Fruit fly (Drosophila melanogaster) whole organism, wandering third instar larva: Measurements from ENCODE around the gene RpS4.

ENCODE experiments used
- Abd-B ChIP-seq: fragments of >200 bp; optimal IDR thresholded peaks from 2 replicates; lab custom pipeline; 2017; ENCODE audit warnings: missing biosample characterization, missing genetic modification characterization
- CG9705 ChIP-seq: fragments of 200-800 bp; sonication (Bioruptor generic); optimal IDR thresholded peaks from 2 replicates; lab custom pipeline; 2018; ENCODE audit warnings: missing biosample characterization, mild to moderate bottlenecking, missing genetic modification characterization
- CrebA ChIP-seq: fragments of 200-800 bp; sonication (Bioruptor generic); optimal IDR thresholded peaks from 2 replicates; lab custom pipeline; 2016; ENCODE audit warnings: missing biosample characterization, mild to moderate bottlenecking, missing genetic modification characterization, borderline replicate concordance
- GATAd ChIP-seq: sonication (Bioruptor generic); optimal IDR thresholded peaks from 2 replicates; lab custom pipeline; 2016; ENCODE audit warnings: missing biosample characterization, missing genetic modification characterization
- HLH106 ChIP-seq: fragments of 200-800 bp; optimal IDR thresholded peaks from 3 replicates; lab custom pipeline; 2019; ENCODE audit warnings: missing biosample characterization, mild to moderate bottlenecking, missing genetic modification characterization, moderate library complexity
- Hnf4 ChIP-seq: fragments of 200-800 bp; sonication (Bioruptor generic); optimal IDR thresholded peaks from 2 replicates; lab custom pipeline; 2016; ENCODE audit warnings: missing biosample characterization, mild to moderate bottlenecking, missing genetic modification characterization
- Hr78 ChIP-seq: fragments of >200 bp; optimal IDR thresholded peaks from 2 replicates; lab custom pipeline; 2017; ENCODE audit warnings: missing biosample characterization, missing genetic modification characterization
- Hr83 ChIP-seq: fragments of 200-300 bp; sonication (Bioruptor generic); optimal IDR thresholded peaks from 2 replicates; lab custom pipeline; 2016; ENCODE audit warnings: missing biosample characterization, mild to moderate bottlenecking, missing genetic modification characterization, moderate library complexity; ENCODE audit not compliant: poor library complexity, severe bottlenecking
- Jra ChIP-seq: sonication (Bioruptor generic); optimal IDR thresholded peaks from 2 replicates; lab custom pipeline; 2016; ENCODE audit warnings: missing biosample characterization, missing genetic modification characterization
- N ChIP-seq: fragments of >200 bp; optimal IDR thresholded peaks from 2 replicates; lab custom pipeline; 2018; ENCODE audit warnings: missing biosample characterization, missing external identifiers, missing genetic modification characterization
- OdsH ChIP-seq: fragments of 200-800 bp; sonication (Bioruptor generic); optimal IDR thresholded peaks from 2 replicates; lab custom pipeline; 2016; ENCODE audit warnings: missing biosample characterization, mild to moderate bottlenecking, missing genetic modification characterization
- Rel ChIP-seq, 2 experiments: fragments of 200-800 bp; sonication (Bioruptor generic) in 1 of 2; optimal IDR thresholded peaks; 2 replicates in 1 of 2; 3 replicates in 1 of 2; lab custom pipeline; 2016 to 2019; ENCODE audit warnings: mild to moderate bottlenecking in 2 of 2, missing biosample characterization in 2 of 2, missing genetic modification characterization in 2 of 2, moderate library complexity in 1 of 2
- Sp1 ChIP-seq: fragments of 200-800 bp; sonication (Bioruptor generic); optimal IDR thresholded peaks from 3 replicates; lab custom pipeline; 2019; ENCODE audit warnings: missing biosample characterization, mild to moderate bottlenecking, missing genetic modification characterization, moderate library complexity
- Vsx2 ChIP-seq: fragments of 200-300, 225-300 bp; sonication (Bioruptor generic); optimal IDR thresholded peaks from 2 replicates; lab custom pipeline; 2018; ENCODE audit warnings: missing biosample characterization, missing genetic modification characterization; ENCODE audit not compliant: partially characterized antibody
- brk ChIP-seq: fragments of 200-800 bp; sonication (Bioruptor generic); optimal IDR thresholded peaks from 2 replicates; lab custom pipeline; 2016; ENCODE audit warnings: missing biosample characterization, mild to moderate bottlenecking, missing genetic modification characterization
- dl ChIP-seq, 2 experiments: fragments of 175-275, 200-275 bp in 1 of 2; fragments of 200-275 bp in 1 of 2; sonication (Bioruptor generic); optimal IDR thresholded peaks; lab custom pipeline; 2018; ENCODE audit warnings: mild to moderate bottlenecking in 2 of 2, missing biosample characterization in 2 of 2, missing genetic modification characterization in 2 of 2, moderate library complexity in 2 of 2; ENCODE audit not compliant: partially characterized antibody in 2 of 2, insufficient read depth in 1 of 2
- dsf ChIP-seq: sonication (Bioruptor generic); optimal IDR thresholded peaks from 2 replicates; lab custom pipeline; 2016; ENCODE audit warnings: missing biosample characterization, missing genetic modification characterization, borderline replicate concordance
- ey ChIP-seq: fragments of 200-800 bp; sonication (Bioruptor generic); optimal IDR thresholded peaks from 2 replicates; lab custom pipeline; 2016; ENCODE audit warnings: missing biosample characterization, missing genetic modification characterization
- foxo ChIP-seq, 2 experiments: fragments of 200-800 bp; sonication (Bioruptor generic); optimal IDR thresholded peaks; 2 replicates in 1 of 2; 3 replicates in 1 of 2; lab custom pipeline; 2016 to 2017; ENCODE audit warnings: missing biosample characterization in 2 of 2, missing genetic modification characterization in 2 of 2
- fru ChIP-seq: fragments of 200-800 bp; sonication (Bioruptor generic); optimal IDR thresholded peaks from 3 replicates; lab custom pipeline; 2016; ENCODE audit warnings: missing biosample characterization, mild to moderate bottlenecking, missing genetic modification characterization
- h ChIP-seq: fragments of 200-800 bp; sonication (Bioruptor generic); optimal IDR thresholded peaks from 3 replicates; lab custom pipeline; 2016; ENCODE audit warnings: missing biosample characterization, mild to moderate bottlenecking, missing genetic modification characterization
- jim ChIP-seq: fragments of 175-275, 200-325 bp; sonication (Bioruptor generic); optimal IDR thresholded peaks from 2 replicates; lab custom pipeline; 2016; ENCODE audit warnings: missing biosample characterization, mild to moderate bottlenecking, missing genetic modification characterization
- lola ChIP-seq: fragments of >200 bp; optimal IDR thresholded peaks from 2 replicates; lab custom pipeline; 2017; ENCODE audit warnings: missing biosample characterization, missing genetic modification characterization
- psq ChIP-seq: fragments of 200-800 bp; sonication (Bioruptor generic); optimal IDR thresholded peaks from 3 replicates; lab custom pipeline; 2017; ENCODE audit warnings: missing biosample characterization, mild to moderate bottlenecking, missing genetic modification characterization, moderate library complexity
- rgr ChIP-seq: fragments of 200-800 bp; sonication (Bioruptor generic); optimal IDR thresholded peaks from 3 replicates; lab custom pipeline; 2016; ENCODE audit warnings: missing biosample characterization, mild to moderate bottlenecking, missing genetic modification characterization
- sage ChIP-seq: fragments of 200-800 bp; sonication (Bioruptor generic); optimal IDR thresholded peaks from 2 replicates; lab custom pipeline; 2016; ENCODE audit warnings: missing biosample characterization, mild to moderate bottlenecking, missing genetic modification characterization
- tai ChIP-seq: sonication (Bioruptor generic); optimal IDR thresholded peaks from 2 replicates; lab custom pipeline; 2016; ENCODE audit warnings: missing biosample characterization, missing genetic modification characterization
- usp ChIP-seq: fragments of >200 bp; optimal IDR thresholded peaks from 2 replicates; lab custom pipeline; 2017; ENCODE audit warnings: missing biosample characterization, missing genetic modification characterization
- woc ChIP-seq: sonication (Bioruptor generic); optimal IDR thresholded peaks from 2 replicates; lab custom pipeline; 2016; ENCODE audit warnings: missing biosample characterization, mild to moderate bottlenecking, missing genetic modification characterization

The RpS4 gene

DNA sequence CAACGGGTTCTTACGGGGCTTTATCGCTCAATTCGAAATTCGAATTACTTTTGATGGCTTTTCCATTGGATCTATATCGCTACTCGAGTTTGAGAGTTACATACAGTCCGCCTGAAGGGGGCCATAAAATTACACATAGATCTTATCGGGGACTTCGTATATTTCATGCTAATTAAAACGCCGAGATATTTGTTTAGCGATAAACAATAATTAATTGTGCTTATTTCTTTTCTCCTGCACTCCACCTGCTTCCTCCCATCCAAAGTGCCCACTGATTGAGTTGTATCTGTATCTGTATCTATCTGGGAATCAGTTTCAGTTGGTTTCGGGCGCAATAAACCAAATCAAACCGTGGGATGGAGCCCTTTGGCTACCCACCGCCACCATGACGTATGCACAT is 24.1 kb downstream of the RpS4 start:
- no peak for TF ChIP-seq brk (GFP tag; lab: Kevin White, UChicago)
- no peak for TF ChIP-seq jim
- no peak for TF ChIP-seq OdsH
- TF ChIP-seq Hnf4 (GFP tag; lab: Kevin White, UChicago): no peak
- TF ChIP-seq psq: no peak
- TF ChIP-seq Hr83 (GFP tag; lab: Kevin White, UChicago): no peak
- no peak for TF ChIP-seq Vsx2 (GFP tag; lab: Kevin White, UChicago)
- TF ChIP-seq woc (GFP tag; lab: Kevin White, UChicago): no peak
- TF ChIP-seq N (GFP tag; lab: Kevin White, UChicago): no peak
- TF ChIP-seq Jra (GFP tag; lab: Kevin White, UChicago): no peak
- TF ChIP-seq Rel (GFP tag; optimal IDR thresholded peaks at IDR 0.05; lab: Kevin White, UChicago): no peak
- no peak for TF ChIP-seq Rel (tag; optimal IDR thresholded peaks at IDR 0.05; lab: Kevin White, UChicago)
- TF ChIP-seq, all 38 proteins: peak for 0

DNA sequence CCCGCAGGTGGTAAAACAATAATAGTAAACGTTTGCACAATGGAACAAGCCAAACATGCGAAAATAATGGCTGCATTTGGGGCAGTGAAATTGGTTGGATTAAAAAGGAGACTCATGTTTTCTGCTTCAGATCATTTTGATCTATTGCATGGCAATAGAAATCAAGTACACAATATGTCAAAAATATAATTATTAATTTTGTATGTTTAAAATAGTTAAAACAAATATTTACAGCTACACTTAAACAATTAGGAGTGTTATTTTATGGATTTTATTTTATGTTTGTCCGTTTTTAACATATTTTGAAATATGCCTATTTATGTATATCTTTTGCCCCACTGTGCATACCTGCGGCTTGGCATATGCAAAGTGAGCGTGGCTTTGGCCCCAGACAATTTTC is 24.7 kb downstream of the RpS4 start:
- TF ChIP-seq Jra (GFP tag; lab: Kevin White, UChicago) (no peak), Rel (GFP tag; optimal IDR thresholded peaks at IDR 0.05; lab: Kevin White, UChicago) (no peak), Rel (tag; optimal IDR thresholded peaks at IDR 0.05; lab: Kevin White, UChicago) (no peak), psq (no peak), Hr78 (no peak), Abd-B (GFP tag; lab: Kevin White, UChicago) (no peak), Hnf4 (GFP tag; lab: Kevin White, UChicago) (no peak), Vsx2 (GFP tag; lab: Kevin White, UChicago) (no peak), ey (no peak), tai (GFP tag; lab: Kevin White, UChicago) (no peak), woc (GFP tag; lab: Kevin White, UChicago) (no peak), rgr (GFP tag; lab: Kevin White, UChicago) (no peak), HLH106 (tag; lab: Kevin White, UChicago) (no peak)

DNA sequence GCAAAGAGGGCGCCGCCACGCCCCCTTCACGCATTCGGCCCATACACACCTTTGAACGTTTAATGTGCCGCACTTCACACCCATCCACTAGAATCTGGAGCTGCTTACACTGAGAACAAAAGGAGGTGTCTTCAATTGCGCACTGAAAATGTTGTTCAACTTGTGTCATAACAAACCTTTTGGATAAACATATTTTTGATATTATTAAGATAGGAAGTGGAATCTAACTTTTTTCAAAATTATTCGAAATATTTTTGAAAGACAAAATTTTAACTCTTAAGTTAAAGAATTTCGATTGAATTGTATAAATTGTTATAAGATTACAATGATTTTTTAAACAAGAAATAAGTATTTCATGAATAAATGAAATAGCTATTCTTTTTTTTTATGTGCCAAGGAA is 26.7 kb downstream of the RpS4 start:
- TF ChIP-seq h (GFP tag; lab: Kevin White, UChicago) (no peak), Hnf4 (GFP tag; lab: Kevin White, UChicago) (no peak), Vsx2 (GFP tag; lab: Kevin White, UChicago) (no peak), Jra (GFP tag; lab: Kevin White, UChicago) (no peak), OdsH (no peak), usp (GFP tag; lab: Kevin White, UChicago) (no peak), dsf (GFP tag; lab: Kevin White, UChicago) (no peak), lola (no peak), brk (GFP tag; lab: Kevin White, UChicago) (no peak), sage (GFP tag; lab: Kevin White, UChicago) (no peak), tai (GFP tag; lab: Kevin White, UChicago) (no peak), Sp1 (GFP tag; lab: Kevin White, UChicago) (no peak), Rel (GFP tag; optimal IDR thresholded peaks at IDR 0.05; lab: Kevin White, UChicago) (no peak), Rel (tag; optimal IDR thresholded peaks at IDR 0.05; lab: Kevin White, UChicago) (no peak), fru (no peak), rgr (GFP tag; lab: Kevin White, UChicago) (no peak), CrebA (GFP tag; lab: Kevin White, UChicago) (no peak), dl (GFP tag; optimal IDR thresholded peaks at IDR 0.05; lab: Kevin White, UChicago; ENCODE audit: insufficient read depth in 1 of 2, partially characterized antibody in 2 of 2) (no peak), CG9705 (GFP tag; lab: Kevin White, UChicago) (no peak), Hr78 (no peak)

DNA sequence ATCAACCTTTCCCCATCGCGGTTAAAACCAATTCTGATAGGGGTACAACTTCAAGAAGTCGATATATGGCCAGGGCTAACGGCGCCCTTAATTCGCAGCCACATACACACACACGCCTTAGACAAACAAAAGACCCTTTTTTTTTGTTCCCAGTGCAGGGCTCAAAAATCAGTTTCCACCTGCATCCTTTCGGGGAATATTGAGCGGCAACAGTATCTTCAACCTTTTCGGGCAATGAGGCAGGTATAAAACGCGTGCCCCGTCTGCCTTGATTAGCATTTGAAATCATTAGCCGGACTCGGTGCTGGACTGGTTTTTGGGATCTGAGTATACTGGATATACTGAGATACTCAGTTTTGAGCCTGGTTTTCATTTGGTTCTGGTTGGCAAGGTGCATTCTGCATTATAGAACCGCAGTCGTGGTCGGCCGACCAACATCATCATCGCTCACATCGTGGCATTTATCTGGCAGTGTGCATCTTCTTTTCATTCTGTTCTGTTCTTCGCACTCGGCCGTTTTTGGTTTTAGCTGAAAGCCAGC is 32.6 kb downstream of the RpS4 start:
- TF ChIP-seq psq: peak; percentile 44
- TF ChIP-seq CrebA (GFP tag; lab: Kevin White, UChicago): peak; percentile 9
- TF ChIP-seq jim: no peak

DNA sequence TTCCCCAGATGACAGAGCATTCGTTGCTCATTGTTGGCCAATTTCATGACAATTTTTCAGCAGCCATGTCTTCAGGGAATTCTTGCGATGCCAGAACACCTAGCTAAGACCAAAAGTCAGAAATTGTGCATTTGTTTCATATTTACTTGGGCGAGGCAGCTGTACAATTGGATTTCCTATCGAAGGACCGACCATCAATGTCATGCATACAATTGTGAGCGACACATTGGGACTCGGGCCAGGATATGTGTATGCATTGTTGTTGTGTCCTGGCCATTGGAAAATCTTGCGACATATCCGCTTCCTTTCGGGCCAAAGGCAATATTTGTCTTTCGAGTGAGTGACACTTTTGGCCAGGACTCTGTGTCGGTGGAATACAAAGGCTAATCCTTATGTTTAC is 35.8 kb downstream of the RpS4 start:
- TF ChIP-seq brk (GFP tag; lab: Kevin White, UChicago) (no peak), GATAd (GFP tag; lab: Kevin White, UChicago) (no peak), ey (no peak), OdsH (no peak), foxo (GFP tag; optimal IDR thresholded peaks at IDR 0.05; lab: Kevin White, UChicago) (no peak), dsf (GFP tag; lab: Kevin White, UChicago) (no peak)
